Worm (Caenorhabditis elegans): ENCODE results near the gene Y62H9A.15.

DNA sequence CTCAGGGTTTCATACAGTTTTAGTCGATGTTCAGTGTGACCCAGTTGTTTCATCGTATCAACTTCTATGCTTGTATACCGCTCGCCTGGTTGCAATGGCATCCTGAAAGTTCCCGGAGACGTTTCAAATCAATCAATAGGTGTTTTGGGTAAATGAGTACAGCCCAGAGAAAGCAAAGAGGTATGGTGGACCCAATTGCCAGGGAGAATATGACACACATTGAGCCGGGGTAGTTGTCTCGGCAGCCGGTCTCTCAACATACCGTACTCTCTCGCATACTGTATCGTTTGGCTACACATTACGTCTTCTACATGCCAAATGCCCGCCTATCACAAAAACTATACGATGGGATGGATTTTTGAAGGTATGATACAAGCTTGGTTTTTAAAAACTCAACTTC lies 11.9 kb downstream of the Y62H9A.15 start, which contains the start of gene Y62H9A.9:
- TF ChIP-seq unc-62 (GFP tag; optimal IDR thresholded peaks at IDR 0.05 in 1 of 2) (no peak), unc-62 (tag; optimal IDR thresholded peaks at IDR 0.05) (no peak), fkh-10 (GFP tag; optimal IDR thresholded peaks at IDR 0.05) (no peak), ama-1 (optimal IDR thresholded peaks at IDR 0.05) (no peak), R02D3.7 (tag; optimal IDR thresholded peaks at IDR 0.05) (no peak), egl-27 (tag; optimal IDR thresholded peaks at IDR 0.05) (no peak), ceh-20 (GFP tag; IDR thresholded peaks at IDR 0.05) (no peak), Y5F2A.4 (GFP tag; optimal IDR thresholded peaks at IDR 0.05) (no peak)
